Fruit fly (Drosophila melanogaster): ENCODE results near the gene Abca3.

The Abca3 gene

DNA sequence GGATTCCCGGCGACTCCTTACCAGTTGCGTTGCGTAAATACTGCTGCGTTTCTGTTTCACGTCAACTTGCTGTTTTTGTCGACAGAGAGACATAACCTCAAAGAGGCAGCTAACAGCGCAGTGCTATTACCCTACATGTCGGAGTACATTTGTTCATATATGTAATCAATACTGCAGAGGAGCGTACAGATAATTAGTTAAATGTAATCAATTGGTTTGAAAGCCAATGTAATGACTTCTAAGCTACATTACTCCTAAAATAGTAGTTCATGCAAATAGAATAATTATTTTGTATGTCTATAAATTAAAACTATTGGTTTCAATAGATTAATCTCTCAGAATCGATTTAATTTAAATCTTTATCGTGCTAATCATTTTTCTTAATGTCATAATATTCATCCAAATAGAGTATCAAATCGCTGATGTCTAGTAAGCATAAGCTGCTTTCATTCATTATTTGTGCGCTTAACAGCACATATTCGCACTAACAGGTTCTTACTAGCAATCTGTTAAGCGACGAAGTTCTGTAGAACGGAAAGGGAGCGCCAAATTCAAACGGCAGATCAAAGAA, 12.8 kb upstream of the Abca3 start, which contains the start of the genes SLIRP1 and anox (continued):
- TF ChIP-seq brk (GFP tag; optimal IDR thresholded peaks at IDR 0.05) (no peak), dl (GFP tag; optimal IDR thresholded peaks at IDR 0.05; ENCODE audit: insufficient read depth in 1 of 2, partially characterized antibody in 2 of 2) (no peak), Sp1 (GFP tag; optimal IDR thresholded peaks at IDR 0.05) (peak; percentile 87), Hr78 (GFP tag; optimal IDR thresholded peaks at IDR 0.05) (no peak), Dfd (GFP tag; optimal IDR thresholded peaks at IDR 0.05) (no peak)

DNA sequence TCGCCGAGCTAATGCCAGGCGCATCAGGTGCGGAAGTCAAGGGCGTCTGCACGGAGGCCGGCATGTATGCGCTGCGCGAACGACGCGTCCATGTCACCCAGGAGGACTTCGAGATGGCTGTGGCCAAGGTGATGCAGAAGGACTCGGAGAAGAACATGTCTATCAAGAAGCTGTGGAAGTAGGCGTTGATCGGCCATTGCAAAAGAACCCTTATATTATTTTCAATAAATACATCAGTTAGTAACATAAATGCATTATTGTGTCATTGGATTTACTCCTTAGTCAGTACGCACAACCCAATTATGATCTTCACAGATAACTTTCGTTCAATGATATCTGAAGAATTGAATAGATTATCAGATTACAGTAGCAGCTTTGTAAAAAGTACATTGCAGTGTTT, 11.0 kb upstream of the Abca3 start, which contains the start of gene CG1801:
Gene CG1801, minus strand, starts transcription at position 101 of the 400 bp plus-strand sequence.
- TF ChIP-seq HLH106 (tag; optimal IDR thresholded peaks at IDR 0.05) (no peak), dl (GFP tag; optimal IDR thresholded peaks at IDR 0.05; ENCODE audit: insufficient read depth in 1 of 2, partially characterized antibody in 2 of 2) (no peak), Abd-B (GFP tag; optimal IDR thresholded peaks at IDR 0.05) (no peak), Dif (GFP tag; optimal IDR thresholded peaks at IDR 0.05; ENCODE audit: partially characterized antibody) (no peak), br (GFP tag; optimal IDR thresholded peaks at IDR 0.05) (no peak)

DNA sequence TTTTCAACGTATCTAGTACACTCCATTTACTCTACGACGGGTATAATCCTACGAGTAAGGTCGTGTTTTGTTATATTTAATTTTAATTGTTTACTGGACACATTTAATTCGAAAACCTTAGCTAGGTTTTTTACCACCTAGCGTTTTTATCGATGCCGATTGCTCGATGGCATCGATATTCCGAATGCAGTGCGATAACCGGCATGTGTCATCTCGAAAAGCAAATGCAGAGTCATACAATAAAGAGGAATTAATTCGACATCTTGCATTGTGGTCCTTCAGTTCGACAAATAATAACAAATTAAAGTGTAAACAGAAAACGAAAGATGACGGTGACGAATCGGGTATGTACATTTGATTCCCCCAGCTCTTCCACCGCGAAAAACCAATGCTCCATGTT, 9.4 kb upstream of the Abca3 start, which contains the start of gene Rpt6:
Gene Rpt6, plus strand, starts transcription at position 201 of the 400 bp plus-strand sequence.
- peak; percentile 5 for TF ChIP-seq h (GFP tag; optimal IDR thresholded peaks at IDR 0.05)
- TF ChIP-seq Jra (GFP tag; optimal IDR thresholded peaks at IDR 0.05) = peak; percentile 11
- TF ChIP-seq tai (GFP tag; optimal IDR thresholded peaks at IDR 0.05) = no peak
- TF ChIP-seq Hr83 (GFP tag; optimal IDR thresholded peaks at IDR 0.05; ENCODE audit: poor library complexity, severe bottlenecking) = no peak
- no peak for TF ChIP-seq rgr (GFP tag; optimal IDR thresholded peaks at IDR 0.05)
- no peak for TF ChIP-seq Rel (GFP tag; optimal IDR thresholded peaks at IDR 0.05)
- peak; percentile 0 for TF ChIP-seq Rel (tag; optimal IDR thresholded peaks at IDR 0.05)
- TF ChIP-seq sage (GFP tag; optimal IDR thresholded peaks at IDR 0.05) = no peak
- TF ChIP-seq Myc (optimal IDR thresholded peaks at IDR 0.05) = no peak

DNA sequence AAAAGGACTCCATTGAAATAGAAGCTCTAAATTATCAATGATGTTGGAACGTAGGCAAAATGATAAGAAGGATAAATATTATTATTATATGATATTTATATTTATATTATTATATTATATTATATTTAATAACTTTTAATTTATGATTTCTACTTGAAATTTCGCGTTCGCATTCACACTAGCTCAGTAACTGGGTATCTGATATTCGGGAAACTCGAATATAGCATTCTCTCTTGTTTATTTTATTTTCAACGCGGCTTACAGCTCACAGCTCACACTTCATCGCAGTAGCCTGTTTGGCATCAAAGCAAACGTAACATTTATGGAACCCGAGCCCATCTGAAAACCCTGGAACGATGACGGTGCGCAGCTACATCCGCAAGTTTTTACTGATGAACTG, 21.5 kb downstream of the Abca3 start, which contains the start of gene CG1494:
Gene CG1494, plus strand, starts transcription at position 301 of the 400 bp plus-strand sequence.
- no peak for TF ChIP-seq Hr83 (GFP tag; optimal IDR thresholded peaks at IDR 0.05; ENCODE audit: poor library complexity, severe bottlenecking)
- no peak for TF ChIP-seq ey (GFP tag; optimal IDR thresholded peaks at IDR 0.05)
- TF ChIP-seq dmrt93B (GFP tag; optimal IDR thresholded peaks at IDR 0.05) = no peak
- TF ChIP-seq Hr78 (GFP tag; optimal IDR thresholded peaks at IDR 0.05) = no peak
- TF ChIP-seq Rel (GFP tag; optimal IDR thresholded peaks at IDR 0.05) = no peak
- no peak for TF ChIP-seq Rel (tag; optimal IDR thresholded peaks at IDR 0.05)
- TF ChIP-seq jim (GFP tag; optimal IDR thresholded peaks at IDR 0.05) = no peak
- no peak for TF ChIP-seq psq (GFP tag; optimal IDR thresholded peaks at IDR 0.05)
- no peak for TF ChIP-seq lola (GFP tag; optimal IDR thresholded peaks at IDR 0.05)
- TF ChIP-seq dsf (GFP tag; optimal IDR thresholded peaks at IDR 0.05; ENCODE audit: borderline replicate concordance) = no peak
- TF ChIP-seq Vsx2 (GFP tag; optimal IDR thresholded peaks at IDR 0.05; ENCODE audit: partially characterized antibody) = no peak
- TF ChIP-seq tai (GFP tag; optimal IDR thresholded peaks at IDR 0.05) = no peak
- TF ChIP-seq rgr (GFP tag; optimal IDR thresholded peaks at IDR 0.05) = no peak
- no peak for TF ChIP-seq woc (GFP tag; optimal IDR thresholded peaks at IDR 0.05)
- no peak for TF ChIP-seq Dfd (GFP tag; optimal IDR thresholded peaks at IDR 0.05)
- no peak for TF ChIP-seq Jra (GFP tag; optimal IDR thresholded peaks at IDR 0.05)

DNA sequence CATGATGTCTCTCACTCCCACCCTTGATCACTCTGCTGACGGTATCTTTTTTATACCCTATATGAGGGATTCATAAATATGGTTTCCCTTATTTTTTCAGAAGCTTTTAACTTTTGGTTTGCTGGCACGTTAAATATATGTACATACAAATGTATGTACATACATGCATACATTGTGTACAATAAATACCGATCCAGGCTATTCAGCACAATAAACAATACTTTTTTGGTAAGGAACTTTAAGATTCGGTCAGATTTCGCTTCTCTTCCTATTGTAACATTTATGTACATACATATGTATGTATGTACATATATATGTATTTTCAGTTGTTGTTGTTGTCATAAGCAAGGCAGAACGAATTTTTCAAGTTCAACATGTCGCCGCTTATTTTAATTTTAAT, 24.4 kb downstream of the Abca3 start:
- TF ChIP-seq OdsH (GFP tag; optimal IDR thresholded peaks at IDR 0.05) (no peak), ey (GFP tag; optimal IDR thresholded peaks at IDR 0.05) (no peak), jim (GFP tag; optimal IDR thresholded peaks at IDR 0.05) (no peak), psq (GFP tag; optimal IDR thresholded peaks at IDR 0.05) (no peak), Dfd (GFP tag; optimal IDR thresholded peaks at IDR 0.05) (no peak), Sp1 (GFP tag; optimal IDR thresholded peaks at IDR 0.05) (no peak), woc (GFP tag; optimal IDR thresholded peaks at IDR 0.05) (no peak), CrebA (GFP tag; optimal IDR thresholded peaks at IDR 0.05; ENCODE audit: borderline replicate concordance) (no peak), dsf (GFP tag; optimal IDR thresholded peaks at IDR 0.05; ENCODE audit: borderline replicate concordance) (no peak), fru (GFP tag; optimal IDR thresholded peaks at IDR 0.05) (no peak), Mio (GFP tag; optimal IDR thresholded peaks at IDR 0.05) (no peak), N (GFP tag; optimal IDR thresholded peaks at IDR 0.05) (no peak), foxo (GFP tag; optimal IDR thresholded peaks at IDR 0.05) (no peak), sage (GFP tag; optimal IDR thresholded peaks at IDR 0.05) (no peak), HLH106 (tag; optimal IDR thresholded peaks at IDR 0.05) (no peak), rgr (GFP tag; optimal IDR thresholded peaks at IDR 0.05) (no peak), Hr78 (GFP tag; optimal IDR thresholded peaks at IDR 0.05) (no peak)
